Worm (Caenorhabditis elegans) whole organism, L4 larva: Measurements from ENCODE around the gene tmem-17.

Experiments
- daf-19 ChIP-seq: fragments of 200-800 bp; sonication (Bioruptor generic); conservative IDR thresholded peaks from 2 replicates; pipeline ENCODE4 v1.3.6; 2022; ENCODE audit warnings: missing genetic modification characterization, missing compliant biosample characterization
- mdl-1 ChIP-seq, 2 experiments: fragments of 150-350 bp in 1 of 2; sonication (generic microtip) in 1 of 2; optimal IDR thresholded peaks; 2 replicates each; lab custom pipeline; 2014 to 2017; ENCODE audit warnings: missing biosample characterization in 2 of 2, missing genetic modification characterization in 2 of 2

ce11 chrIII:7067385-7067896, 2.6 kb upstream of the tmem-17 start, which contains the start of gene ger-1:
- TF ChIP-seq mdl-1 (tag; optimal IDR thresholded peaks at IDR 0.05; lab: Kevin White, UChicago) (no peak), daf-19 (GFP tag; lab: Robert Waterston, UW) (no peak)
